Fruit fly (Drosophila melanogaster) whole organism, adult: ENCODE data around the gene wdb.

Source experiments
- CG11617 ChIP-seq: fragments of 200-800 bp; sonication (Bioruptor generic); optimal IDR thresholded peaks from 2 replicates; lab custom pipeline; 2017; ENCODE audit warnings: mild to moderate bottlenecking, missing biosample characterization, missing genetic modification reagents, missing genetic modification characterization
- CG14711 ChIP-seq: fragments of 200-800 bp; sonication (Bioruptor generic); optimal IDR thresholded peaks from 2 replicates; lab custom pipeline; 2018; ENCODE audit warnings: missing biosample characterization, mild to moderate bottlenecking, missing genetic modification characterization, moderate library complexity
- CG1620 ChIP-seq: fragments of 200-800 bp; sonication (Bioruptor generic); optimal IDR thresholded peaks from 2 replicates; lab custom pipeline; 2016; ENCODE audit warnings: missing biosample characterization, missing genetic modification characterization
- CG33017 ChIP-seq: fragments of 200-800 bp; sonication (Bioruptor generic); optimal IDR thresholded peaks from 2 replicates; lab custom pipeline; 2018; ENCODE audit warnings: missing biosample characterization, mild to moderate bottlenecking, missing genetic modification characterization, moderate library complexity
- CG7101 ChIP-seq: fragments of 200-800 bp; sonication (Bioruptor generic); optimal IDR thresholded peaks from 2 replicates; lab custom pipeline; 2018; ENCODE audit warnings: missing biosample characterization, mild to moderate bottlenecking, missing genetic modification characterization, moderate library complexity
- Clk ChIP-seq: fragments of 200-800 bp; sonication (Bioruptor generic); optimal IDR thresholded peaks from 2 replicates; lab custom pipeline; 2017; ENCODE audit warnings: missing biosample characterization, missing genetic modification characterization
- Crg-1 ChIP-seq: fragments of 200-800 bp; sonication (Bioruptor generic); optimal IDR thresholded peaks from 2 replicates; lab custom pipeline; 2016; ENCODE audit warnings: missing biosample characterization, missing genetic modification characterization
- Hr96 ChIP-seq: fragments of 200-800 bp; sonication (Bioruptor generic); optimal IDR thresholded peaks from 2 replicates; lab custom pipeline; 2016; ENCODE audit warnings: missing biosample characterization, missing genetic modification characterization
- cic ChIP-seq: fragments of 200-800 bp; sonication (Bioruptor generic); optimal IDR thresholded peaks from 2 replicates; lab custom pipeline; 2017; ENCODE audit warnings: missing biosample characterization, mild to moderate bottlenecking, missing genetic modification characterization, moderate library complexity
- cnc ChIP-seq, 2 experiments: fragments of >200 bp; optimal IDR thresholded peaks; 2 replicates each; lab custom pipeline; 2017
- kay ChIP-seq: fragments of 200-800 bp; sonication (Bioruptor generic); peaks from one replicate; lab custom pipeline; 2016; ENCODE audit warnings: missing biosample characterization, missing genetic modification characterization, borderline replicate concordance
- ovo ChIP-seq: fragments of 200-800 bp; sonication (Bioruptor generic); optimal IDR thresholded peaks from 2 replicates; lab custom pipeline; 2016; ENCODE audit warnings: missing biosample characterization, missing genetic modification characterization
- tj ChIP-seq: fragments of 200-800 bp; sonication (Bioruptor generic); optimal IDR thresholded peaks from 3 replicates; lab custom pipeline; 2017; ENCODE audit warnings: missing biosample characterization, mild to moderate bottlenecking, missing genetic modification characterization, moderate library complexity

DNA sequence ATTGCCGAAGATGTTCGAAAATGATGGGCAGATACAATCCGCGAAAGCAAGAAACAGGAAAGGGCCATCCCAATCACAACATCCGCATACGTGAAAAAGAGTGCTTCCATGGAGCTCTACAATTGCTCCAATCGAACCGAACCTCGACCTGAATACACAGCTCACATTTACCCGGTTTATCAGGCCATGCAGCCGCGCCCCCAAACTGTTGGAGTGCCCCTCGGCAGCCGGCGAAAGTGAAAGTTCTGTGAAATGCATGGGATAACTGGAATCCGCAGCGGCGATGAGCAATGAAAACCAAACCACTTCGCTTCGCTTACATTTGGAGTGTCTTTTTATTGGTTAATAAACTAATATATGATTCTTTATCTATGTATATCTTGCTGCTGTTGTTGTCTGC, 15.2 kb upstream of the wdb start:
- TF ChIP-seq kay (GFP tag; lab: Kevin White, UChicago) = no peak
- TF ChIP-seq ovo = no peak
- no peak for TF ChIP-seq Crg-1 (GFP tag; lab: Kevin White, UChicago)
- no peak for TF ChIP-seq tj (GFP tag; lab: Kevin White, UChicago)
- no peak for TF ChIP-seq CG14711 (tag; lab: Kevin White, UChicago)
- no peak for TF ChIP-seq CG33017 (tag; lab: Kevin White, UChicago)
- no peak for TF ChIP-seq CG11617 (GFP tag; lab: Kevin White, UChicago)
- no peak for TF ChIP-seq Clk (GFP tag; lab: Kevin White, UChicago)
- no peak for TF ChIP-seq cic
- TF ChIP-seq CG7101 (tag; lab: Kevin White, UChicago) = no peak
- no peak for TF ChIP-seq CG1620 (GFP tag; lab: Kevin White, UChicago)
- no peak for TF ChIP-seq Hr96 (GFP tag; lab: Kevin White, UChicago)
- no peak for TF ChIP-seq cnc (optimal IDR thresholded peaks at IDR 0.05; lab: Kevin White, UChicago)
